Worm (Caenorhabditis elegans) whole organism, late embryonic: ENCODE results near the gene T22B7.7.

Experiments used
- elt-2 ChIP-seq: sonication (generic microtip); optimal IDR thresholded peaks from 2 replicates; lab custom pipeline; 2016; ENCODE audit warnings: missing genetic modification reagents, missing genetic modification characterization, missing compliant biosample characterization
- fkh-10 ChIP-seq: fragments of 150-350 bp; optimal IDR thresholded peaks from 2 replicates; lab custom pipeline; 2014; ENCODE audit warnings: missing biosample characterization, missing genetic modification reagents, missing genetic modification characterization
- gmeb-2 ChIP-seq: sonication (generic microtip); optimal IDR thresholded peaks from 2 replicates; lab custom pipeline; 2016; ENCODE audit warnings: missing genetic modification characterization, inconsistent platforms, missing compliant biosample characterization
- lim-6 ChIP-seq: sonication (generic microtip); optimal IDR thresholded peaks from 2 replicates; lab custom pipeline; 2016; ENCODE audit warnings: missing genetic modification characterization, missing compliant biosample characterization
- lin-11 ChIP-seq: fragments of 200-800 bp; sonication (Bioruptor generic); optimal IDR thresholded peaks from 2 replicates; lab custom pipeline; 2018; ENCODE audit warnings: mild to moderate bottlenecking, missing genetic modification characterization, missing compliant biosample characterization
- nhr-11 ChIP-seq: fragments of 150-350 bp; optimal IDR thresholded peaks from 2 replicates; lab custom pipeline; 2014; ENCODE audit warnings: missing biosample characterization, missing genetic modification characterization

ce11 chrX:5699555-5699954, 45.7 kb upstream of the T22B7.7 start:
- TF ChIP-seq gmeb-2 (tag; lab: Kevin White, UChicago) = no peak
- TF ChIP-seq lim-6 (tag; lab: Kevin White, UChicago) = no peak
- TF ChIP-seq fkh-10 (GFP tag; lab: Kevin White, UChicago) = no peak
- no peak for TF ChIP-seq elt-2 (tag; lab: Kevin White, UChicago)
- TF ChIP-seq nhr-11 = no peak
- no peak for TF ChIP-seq lin-11 (tag; lab: Kevin White, UChicago)
